Fruit fly (Drosophila melanogaster) Kc167 (cell line): Measurements from ENCODE around the gene Smyd4-2.

Experiments
- Myc ChIP-seq: fragments of >200 bp; optimal IDR thresholded peaks from 2 replicates; lab custom pipeline; 2017; ENCODE audit warnings: missing external identifiers
- Sin3A ChIP-seq: fragments of >200 bp; optimal IDR thresholded peaks from 2 replicates; lab custom pipeline; 2018; ENCODE audit warnings: missing external identifiers
- h ChIP-seq: fragments of >200 bp; optimal IDR thresholded peaks from 3 replicates; lab custom pipeline; 2018; ENCODE audit warnings: missing external identifiers
- insv ChIP-seq: fragments of >200 bp; optimal IDR thresholded peaks from 3 replicates; lab custom pipeline; 2018; ENCODE audit warnings: missing external identifiers
- psq ChIP-seq: fragments of >200 bp; optimal IDR thresholded peaks from 2 replicates; lab custom pipeline; 2017; ENCODE audit warnings: missing external identifiers
- ttk ChIP-seq: sonication (Bioruptor generic); optimal IDR thresholded peaks from 2 replicates; lab custom pipeline; 2017; ENCODE audit warnings: missing external identifiers

Gene Smyd4-2

DNA sequence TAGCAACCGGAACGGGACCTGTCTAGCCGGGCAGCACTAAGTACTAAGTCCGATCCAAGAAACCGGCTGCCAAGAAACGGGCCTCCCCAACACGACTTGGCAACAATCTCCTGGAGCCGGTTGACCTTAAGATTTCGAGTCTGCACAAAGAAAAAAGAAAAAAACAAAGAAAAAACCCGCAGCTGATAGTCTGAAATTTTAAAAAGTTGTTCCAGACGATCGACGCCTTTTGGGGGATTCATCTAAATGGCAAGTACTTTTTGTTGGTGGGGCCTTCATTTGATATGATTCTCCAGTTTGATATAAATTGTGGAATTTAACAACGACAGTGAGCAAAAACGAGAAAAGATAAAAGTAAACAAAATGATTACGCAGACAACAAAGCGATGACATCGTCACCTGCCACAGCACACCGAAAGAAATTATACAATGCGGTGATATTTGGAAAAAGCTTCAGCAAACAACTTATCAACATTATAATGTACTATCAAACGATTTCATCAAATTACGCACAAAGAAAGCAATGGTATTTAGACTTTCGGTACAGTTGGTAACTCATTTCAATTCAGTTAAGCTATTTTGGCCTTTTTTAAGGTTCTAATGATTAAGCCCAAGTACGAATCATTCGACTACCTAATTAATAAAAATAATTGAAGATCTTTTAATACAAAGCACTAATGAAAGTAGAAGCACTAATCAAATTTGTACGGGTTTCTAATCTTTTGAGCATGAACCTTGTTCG is 8.9 kb upstream of the Smyd4-2 start:
- TF ChIP-seq h (no peak), psq (lab: Kevin White, UChicago) (no peak), Sin3A (lab: Kevin White, UChicago) (no peak), ttk (lab: Kevin White, UChicago) (no peak), Myc (no peak), insv (lab: Kevin White, UChicago) (no peak)

DNA sequence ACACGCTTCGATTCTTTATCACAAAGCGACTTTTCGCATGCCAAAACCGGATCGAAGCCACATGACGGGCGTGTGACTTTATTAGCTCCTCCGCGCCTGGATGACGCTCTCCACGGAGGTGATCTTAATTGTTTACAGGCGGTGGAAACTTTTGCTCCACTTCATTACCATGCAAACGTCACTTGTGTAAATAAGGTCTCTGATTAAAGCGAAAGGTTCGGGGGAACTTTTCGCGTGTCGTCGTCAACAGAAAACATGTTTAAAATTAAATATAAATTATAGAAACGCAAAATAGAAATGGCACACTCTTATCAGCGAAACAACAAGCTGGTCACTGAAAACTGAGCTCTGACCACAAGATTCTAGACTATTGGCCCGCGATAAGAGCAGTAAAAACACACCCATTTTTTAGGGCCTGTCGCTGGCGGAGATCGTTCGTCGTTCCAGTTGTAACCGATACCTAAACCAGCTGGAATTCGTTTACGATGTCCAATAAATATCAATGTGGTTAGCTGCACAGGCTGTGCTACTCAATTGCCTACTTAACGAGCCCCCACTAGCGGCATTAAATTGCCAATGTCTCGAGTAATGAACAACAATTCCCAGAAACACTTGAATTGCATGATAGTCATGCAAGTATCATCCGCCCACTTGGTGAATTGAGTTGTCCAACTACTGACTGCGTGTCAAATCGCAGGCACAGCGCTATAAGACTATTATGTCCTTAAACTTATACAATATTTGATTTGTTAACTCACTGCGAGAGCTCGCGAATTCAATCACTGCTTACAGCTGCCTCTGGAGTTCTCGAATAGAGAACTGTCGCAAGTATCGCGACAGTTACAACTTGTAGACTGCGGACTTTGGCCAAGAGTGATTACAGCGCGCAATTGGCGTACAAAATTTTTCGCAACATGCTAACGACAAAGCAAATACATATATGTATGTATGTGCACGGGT is 7.9 kb upstream of the Smyd4-2 start:
- no peak for TF ChIP-seq insv (lab: Kevin White, UChicago)
- no peak for TF ChIP-seq Myc
- no peak for TF ChIP-seq Sin3A (lab: Kevin White, UChicago)
- no peak for TF ChIP-seq ttk (lab: Kevin White, UChicago)
- no peak for TF ChIP-seq psq (lab: Kevin White, UChicago)
- no peak for TF ChIP-seq h

DNA sequence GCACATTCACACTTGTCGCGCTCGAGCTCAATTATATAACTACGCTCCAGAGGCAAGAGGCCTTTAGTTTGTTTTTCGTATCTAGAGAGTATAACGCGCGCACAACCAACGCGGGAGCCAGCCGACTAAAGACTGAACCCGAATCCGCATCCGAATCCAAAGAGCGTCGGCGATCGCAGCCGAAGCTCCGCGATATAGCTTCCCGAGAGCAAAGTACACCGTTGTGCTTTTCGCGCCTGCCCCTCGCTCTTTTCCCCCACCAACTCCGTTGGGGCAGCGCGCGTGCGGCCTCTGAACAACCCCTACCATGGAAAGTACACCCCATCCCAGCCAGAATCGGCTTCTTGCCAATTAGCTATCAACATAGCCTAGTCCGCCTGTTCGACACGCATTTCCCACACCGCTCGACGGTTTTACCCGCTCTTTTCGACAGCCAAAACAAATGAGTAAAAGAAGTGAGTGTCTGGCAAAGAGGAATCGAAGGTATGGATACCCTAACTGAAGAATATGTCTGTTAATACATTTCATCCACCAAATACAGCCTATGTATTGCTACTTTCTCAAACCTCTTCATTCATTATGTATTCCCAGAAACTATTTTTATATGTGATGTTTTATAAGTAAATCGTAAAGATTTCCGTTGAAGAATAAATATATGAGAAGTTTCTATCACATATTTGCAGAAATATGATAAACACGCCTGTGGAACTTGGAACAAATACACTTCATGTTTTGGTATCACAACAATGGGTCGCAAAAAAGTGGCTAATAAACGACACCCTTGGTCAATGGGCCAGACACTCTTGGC is 7.0 kb upstream of the Smyd4-2 start:
- TF ChIP-seq insv (lab: Kevin White, UChicago): no peak
- no peak for TF ChIP-seq Myc
- TF ChIP-seq h: no peak
- TF ChIP-seq Sin3A (lab: Kevin White, UChicago): no peak
- no peak for TF ChIP-seq psq (lab: Kevin White, UChicago)
- no peak for TF ChIP-seq ttk (lab: Kevin White, UChicago)

DNA sequence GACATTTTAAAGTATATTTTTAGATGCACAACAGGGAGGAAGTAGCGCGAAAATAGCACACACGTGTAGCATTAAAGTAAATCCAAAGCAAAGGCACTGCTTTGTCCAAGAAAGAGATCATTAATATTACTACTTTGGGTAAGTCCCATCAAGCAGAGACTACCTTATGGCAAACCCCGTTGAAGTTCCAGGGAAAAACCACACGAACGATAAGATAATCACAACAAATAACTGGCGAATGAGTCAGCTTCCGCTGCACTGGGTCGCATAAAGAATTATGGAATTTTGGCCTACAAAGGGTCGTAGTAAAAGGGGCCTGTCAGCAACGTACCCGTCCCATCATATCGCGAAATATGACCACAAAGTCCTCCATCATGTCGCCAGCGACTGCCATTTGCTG is 6.0 kb upstream of the Smyd4-2 start:
- TF ChIP-seq Sin3A (lab: Kevin White, UChicago) (no peak), insv (lab: Kevin White, UChicago) (no peak), ttk (lab: Kevin White, UChicago) (no peak)

DNA sequence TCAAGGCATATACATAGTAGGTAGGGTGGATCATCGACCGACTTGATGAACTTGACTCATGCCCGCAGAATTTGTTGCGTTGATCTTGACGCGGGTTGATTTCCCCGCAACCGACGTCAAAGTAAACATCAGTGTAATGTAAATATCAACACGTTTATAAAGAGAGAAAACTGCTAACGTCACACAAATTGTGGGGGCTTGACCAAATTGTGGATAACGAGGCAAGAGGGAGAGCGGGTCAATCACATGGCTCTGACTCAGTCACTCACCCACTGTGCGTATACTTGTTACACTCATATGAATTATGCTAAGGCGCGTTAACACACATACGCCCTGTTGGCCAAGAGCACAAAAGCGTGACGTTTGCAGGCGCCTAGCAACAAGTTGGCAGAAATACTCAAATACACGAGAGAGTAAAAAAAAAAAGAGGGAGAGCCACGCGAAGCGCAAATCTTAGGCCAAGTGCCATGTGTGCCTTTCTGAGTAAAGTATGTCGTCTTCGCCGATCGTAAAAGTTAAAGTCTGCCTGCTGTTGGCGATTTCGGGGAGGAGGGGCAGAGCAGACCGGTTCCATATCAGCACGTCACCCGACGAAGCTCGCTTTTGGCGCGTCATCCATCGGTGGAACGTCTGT is 5.4 kb upstream of the Smyd4-2 start:
- TF ChIP-seq h (no peak), Myc (no peak), insv (lab: Kevin White, UChicago) (no peak), psq (lab: Kevin White, UChicago) (no peak), ttk (lab: Kevin White, UChicago) (no peak), Sin3A (lab: Kevin White, UChicago) (no peak)

DNA sequence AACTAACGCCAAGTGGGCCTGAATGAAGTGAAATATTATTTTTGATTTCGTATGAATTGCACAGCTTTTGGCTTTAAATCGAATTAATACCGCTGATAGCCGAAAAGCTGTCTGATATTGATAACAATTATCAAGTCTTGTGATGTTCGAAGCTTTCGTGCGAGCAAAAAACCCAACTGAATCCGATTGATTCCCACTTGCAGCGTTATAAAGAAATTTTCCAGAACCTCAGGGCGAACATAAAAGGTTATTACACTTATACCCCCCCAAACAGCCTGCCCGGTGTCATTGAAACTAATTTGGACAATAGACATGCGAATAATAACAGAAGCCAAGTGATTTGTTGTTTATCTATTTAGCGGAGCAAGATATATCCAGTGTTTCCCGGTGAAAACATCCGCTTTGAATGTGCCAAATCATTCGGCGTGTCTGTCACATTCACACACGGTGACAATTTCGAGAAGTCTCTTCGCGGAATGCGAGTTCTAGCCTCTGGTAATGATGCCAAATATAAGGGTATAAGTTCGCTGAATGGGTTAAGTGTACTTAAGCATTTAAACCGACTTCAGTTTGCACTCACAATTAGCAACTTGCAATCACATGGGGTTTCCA is 4.3 kb upstream of the Smyd4-2 start:
- TF ChIP-seq insv (lab: Kevin White, UChicago): no peak
- no peak for TF ChIP-seq ttk (lab: Kevin White, UChicago)
- TF ChIP-seq Sin3A (lab: Kevin White, UChicago): no peak
- TF ChIP-seq Myc: no peak
- no peak for TF ChIP-seq h
- TF ChIP-seq psq (lab: Kevin White, UChicago): no peak

DNA sequence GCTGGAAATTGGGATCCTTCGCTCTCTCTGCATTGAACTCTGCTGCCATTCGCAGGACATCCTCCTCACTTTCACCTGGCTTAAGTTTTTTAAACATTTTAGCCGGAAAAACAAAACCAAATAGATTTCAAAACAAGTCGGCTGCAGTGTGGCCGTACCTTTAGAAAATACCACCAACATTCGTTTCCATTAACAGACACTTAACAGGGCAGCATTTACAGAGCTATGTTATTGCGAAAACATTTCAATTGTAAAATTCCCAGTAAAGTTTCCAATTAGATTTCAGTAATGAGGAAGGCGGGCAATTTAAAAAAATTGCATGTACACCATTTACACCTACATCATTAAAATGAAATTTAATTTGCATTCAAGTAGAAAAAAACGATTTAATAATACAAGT is 2.6 kb downstream of the Smyd4-2 start, which contains the start of gene CG32104:
Gene CG32104 (minus strand): TSS at position 152 of the 400 bp plus-strand sequence.
- no peak for TF ChIP-seq ttk (lab: Kevin White, UChicago)
- no peak for TF ChIP-seq Myc
- no peak for TF ChIP-seq insv (lab: Kevin White, UChicago)

DNA sequence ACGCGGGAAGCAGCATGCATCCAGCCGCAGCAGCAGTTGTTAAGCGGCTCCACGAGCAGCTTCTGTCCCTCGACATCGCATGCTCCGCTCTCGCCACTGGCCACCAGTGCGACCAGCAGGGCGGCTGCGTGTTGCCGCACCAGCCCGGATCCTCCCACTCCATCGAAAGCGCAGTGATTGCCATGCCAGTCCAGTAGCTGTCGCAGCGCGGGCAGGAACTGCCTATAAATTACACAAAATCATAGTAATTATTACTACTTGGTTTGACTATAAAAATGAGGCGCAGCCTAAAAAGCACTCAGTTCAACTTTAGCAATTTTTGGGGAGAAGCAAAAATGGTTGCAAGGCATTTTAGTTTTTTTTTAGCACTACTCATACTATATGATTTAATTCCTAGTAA is 5.9 kb downstream of the Smyd4-2 start, which contains the start of gene Obp69a:
Gene Obp69a (plus strand): TSS at position 301 of the 400 bp plus-strand sequence.
- TF ChIP-seq h: no peak
- TF ChIP-seq psq (lab: Kevin White, UChicago): no peak
- no peak for TF ChIP-seq ttk (lab: Kevin White, UChicago)
- no peak for TF ChIP-seq Sin3A (lab: Kevin White, UChicago)
- TF ChIP-seq Myc: no peak
- no peak for TF ChIP-seq insv (lab: Kevin White, UChicago)

DNA sequence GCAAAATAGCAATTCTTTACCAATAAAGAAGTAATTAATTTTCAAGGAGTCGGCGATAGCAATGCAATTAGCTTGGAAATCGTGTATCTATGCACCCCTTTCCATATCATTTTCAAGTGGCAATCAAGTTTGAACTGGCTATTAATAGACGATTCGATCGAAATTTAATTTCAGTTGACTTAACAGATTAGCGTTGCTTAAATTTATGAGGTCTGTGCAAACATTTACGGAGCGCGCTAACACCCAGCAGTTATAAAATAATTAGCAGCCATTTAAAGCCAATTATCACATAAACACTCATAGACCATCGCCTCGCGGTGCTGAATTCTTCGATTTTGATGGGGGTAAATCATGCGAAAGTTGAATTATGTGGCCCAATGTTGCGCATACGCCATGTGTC is 9.0 kb downstream of the Smyd4-2 start:
- no peak for TF ChIP-seq Myc
- no peak for TF ChIP-seq h
- TF ChIP-seq ttk (lab: Kevin White, UChicago): no peak
- no peak for TF ChIP-seq psq (lab: Kevin White, UChicago)
- no peak for TF ChIP-seq insv (lab: Kevin White, UChicago)
- TF ChIP-seq Sin3A (lab: Kevin White, UChicago): no peak

DNA sequence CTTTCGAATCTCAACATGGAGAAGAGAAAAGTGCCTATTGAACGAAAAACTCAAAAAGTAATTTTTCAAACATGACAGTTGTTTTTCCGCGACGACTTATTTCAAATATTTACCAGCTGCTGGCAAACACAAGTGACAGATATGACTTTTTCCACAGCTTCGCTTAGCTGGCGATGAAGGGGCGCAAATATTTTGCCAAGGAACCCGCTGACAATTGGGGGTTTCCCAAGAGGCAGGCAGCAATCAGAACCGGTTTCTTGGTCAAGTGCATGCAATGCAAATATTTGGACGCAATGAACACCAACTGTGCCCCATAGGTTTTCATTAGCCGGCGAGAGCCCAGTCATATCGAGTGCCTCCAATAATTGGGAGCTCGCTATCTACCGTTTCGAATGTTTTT is 9.7 kb downstream of the Smyd4-2 start:
- no peak for TF ChIP-seq Myc
- no peak for TF ChIP-seq h
- TF ChIP-seq ttk (lab: Kevin White, UChicago): no peak
- TF ChIP-seq Sin3A (lab: Kevin White, UChicago): no peak
- TF ChIP-seq psq (lab: Kevin White, UChicago): no peak
- no peak for TF ChIP-seq insv (lab: Kevin White, UChicago)
